Fruit fly (Drosophila melanogaster) whole organism, pupa: ENCODE data around the gene Josd.

Experiments used
- CG12605 ChIP-seq: fragments of 200-800 bp; sonication (Bioruptor generic); IDR thresholded peaks from 2 replicates; pipeline ENCODE4 v1.3.6; 2022; ENCODE audit warnings: missing biosample characterization, missing genetic modification characterization
- CG14655 ChIP-seq: fragments of 200-800 bp; sonication (Bioruptor generic); optimal IDR thresholded peaks from 3 replicates; lab custom pipeline; 2017; ENCODE audit warnings: mild to moderate bottlenecking, missing biosample characterization, missing genetic modification reagents, missing genetic modification characterization
- CG34367 ChIP-seq: fragments of 200-800 bp; sonication (Bioruptor generic); optimal IDR thresholded peaks from 2 replicates; lab custom pipeline; 2018; ENCODE audit warnings: missing biosample characterization, mild to moderate bottlenecking, missing genetic modification characterization
- CG4496 ChIP-seq: fragments of 200-800 bp; sonication (Bioruptor generic); IDR thresholded peaks from 3 replicates; pipeline ENCODE4 v1.3.6; 2022; ENCODE audit warnings: missing biosample characterization, missing genetic modification characterization
- D1 ChIP-seq: fragments of 200-800 bp; sonication (Bioruptor generic); optimal IDR thresholded peaks from 2 replicates; lab custom pipeline; 2018; ENCODE audit warnings: missing biosample characterization, mild to moderate bottlenecking, missing genetic modification characterization, moderate library complexity

- TF ChIP-seq CG4496 (GFP tag; lab: Robert Waterston, UW) (no peak), CG12605 (GFP tag; lab: Robert Waterston, UW) (no peak), CG34367 (no peak), D1 (tag; lab: Kevin White, UChicago) (no peak), CG14655 (GFP tag; lab: Kevin White, UChicago) (no peak)
Observed at dm6 chrX:6291083-6291699, 30.2 kb downstream of the Josd start, which contains the start of the genes Rpt4 and mldr.
